Fruit fly (Drosophila melanogaster) whole organism, embryonic: ENCODE results near the gene CG13367.

Source experiments
- Aef1 ChIP-seq: fragments of 200-800 bp; sonication (Bioruptor generic); IDR thresholded peaks from 3 replicates; pipeline ENCODE4 v1.3.6; 2022; ENCODE audit warnings: missing biosample characterization, missing genetic modification characterization
- Bdp1 ChIP-seq: fragments of 200-800 bp; sonication (Bioruptor generic); optimal IDR thresholded peaks from 3 replicates; lab custom pipeline; 2016; ENCODE audit warnings: missing biosample characterization, missing genetic modification characterization
- CG10959 ChIP-seq: fragments of 200-800 bp; sonication (Bioruptor generic); IDR thresholded peaks from 2 replicates; pipeline ENCODE4 v1.3.6; 2022; ENCODE audit warnings: missing biosample characterization, missing genetic modification characterization
- CG10979 ChIP-seq: fragments of 200-800 bp; sonication (Bioruptor generic); optimal IDR thresholded peaks from 2 replicates; lab custom pipeline; 2018; ENCODE audit warnings: missing biosample characterization, mild to moderate bottlenecking, missing genetic modification characterization, moderate library complexity
- CG11504 ChIP-seq: fragments of 200-800 bp; sonication (Bioruptor generic); optimal IDR thresholded peaks from 3 replicates; lab custom pipeline; 2019; ENCODE audit warnings: missing biosample characterization, mild to moderate bottlenecking, missing genetic modification characterization, moderate library complexity
- CG14014 ChIP-seq: fragments of 200-800 bp; sonication (Bioruptor generic); IDR thresholded peaks from 2 replicates; pipeline ENCODE4 v1.3.6; 2022; ENCODE audit warnings: missing biosample characterization, missing genetic modification characterization
- CG14667 ChIP-seq: fragments of 200-800 bp; sonication (Bioruptor generic); IDR thresholded peaks from 2 replicates; pipeline ENCODE4 v1.3.6; 2022; ENCODE audit warnings: missing biosample characterization, missing genetic modification characterization
- CG15011 ChIP-seq: fragments of 200-800 bp; sonication (Bioruptor generic); optimal IDR thresholded peaks from 3 replicates; lab custom pipeline; 2018; ENCODE audit warnings: missing biosample characterization, mild to moderate bottlenecking, missing genetic modification characterization
- CG15479 ChIP-seq: fragments of 200-800 bp; sonication (Bioruptor generic); optimal IDR thresholded peaks from 3 replicates; lab custom pipeline; 2019; ENCODE audit warnings: missing biosample characterization, mild to moderate bottlenecking, missing genetic modification characterization, moderate library complexity
- CG15601 ChIP-seq: fragments of 200-800 bp; sonication (Bioruptor generic); optimal IDR thresholded peaks from 3 replicates; lab custom pipeline; 2019; ENCODE audit warnings: missing biosample characterization, mild to moderate bottlenecking, missing genetic modification characterization, moderate library complexity
- CG17328 ChIP-seq: fragments of 200-800 bp; sonication (Bioruptor generic); IDR thresholded peaks from 2 replicates; pipeline ENCODE4 v1.3.6; 2022; ENCODE audit warnings: missing biosample characterization, missing genetic modification characterization
- CG18619 ChIP-seq: fragments of 200-800 bp; sonication (Bioruptor generic); optimal IDR thresholded peaks from 3 replicates; lab custom pipeline; 2017; ENCODE audit warnings: missing biosample characterization, mild to moderate bottlenecking, missing genetic modification characterization
- CG2116 ChIP-seq: fragments of 200-800 bp; sonication (Bioruptor generic); optimal IDR thresholded peaks from 3 replicates; lab custom pipeline; 2018; ENCODE audit warnings: missing biosample characterization, mild to moderate bottlenecking, missing genetic modification characterization
- CG30020 ChIP-seq: fragments of 200-800 bp; optimal IDR thresholded peaks from 2 replicates; lab custom pipeline; 2019; ENCODE audit warnings: missing biosample characterization, mild to moderate bottlenecking, missing genetic modification characterization, moderate library complexity
- CG3838 ChIP-seq: fragments of 200-800 bp; sonication (Bioruptor generic); optimal IDR thresholded peaks from 3 replicates; lab custom pipeline; 2016; ENCODE audit warnings: missing biosample characterization, missing genetic modification characterization
- CG3995 ChIP-seq: fragments of 200-800 bp; sonication (Bioruptor generic); optimal IDR thresholded peaks from 3 replicates; lab custom pipeline; 2016; ENCODE audit warnings: missing biosample characterization, missing genetic modification characterization
- CG4282 ChIP-seq: fragments of 200-800 bp; sonication (Bioruptor generic); optimal IDR thresholded peaks from 2 replicates; lab custom pipeline; 2016; ENCODE audit warnings: missing biosample characterization, missing genetic modification characterization
- CG9797 ChIP-seq: fragments of 200-800 bp; sonication (Bioruptor generic); optimal IDR thresholded peaks from 3 replicates; lab custom pipeline; 2018; ENCODE audit warnings: missing biosample characterization, mild to moderate bottlenecking, missing genetic modification characterization
- CHES-1-like ChIP-seq: fragments of 200-800 bp; sonication (Bioruptor generic); optimal IDR thresholded peaks from 2 replicates; lab custom pipeline; 2016; ENCODE audit warnings: missing biosample characterization, missing genetic modification characterization
- CTCF ChIP-seq: fragments of 200-800 bp; sonication (Bioruptor generic); optimal IDR thresholded peaks from 2 replicates; lab custom pipeline; 2017; ENCODE audit warnings: missing biosample characterization, mild to moderate bottlenecking, missing genetic modification characterization, moderate library complexity
- CkIIα-i1 ChIP-seq: fragments of 200-800 bp; sonication (Bioruptor generic); IDR thresholded peaks from 2 replicates; pipeline ENCODE4 v1.3.6; 2022; ENCODE audit warnings: missing biosample characterization, missing genetic modification characterization
- Drgx ChIP-seq: fragments of 200-800 bp; sonication (Bioruptor generic); IDR thresholded peaks from 2 replicates; pipeline ENCODE4 v1.3.6; 2022; ENCODE audit warnings: missing biosample characterization, missing genetic modification characterization
- E2f2 ChIP-seq: fragments of 200-800 bp; sonication (Bioruptor generic); IDR thresholded peaks from 2 replicates; pipeline ENCODE4 v1.3.6; 2022; ENCODE audit warnings: missing biosample characterization, missing genetic modification characterization
- ERR ChIP-seq: fragments of 200-800 bp; sonication (Bioruptor generic); optimal IDR thresholded peaks from 2 replicates; lab custom pipeline; 2016; ENCODE audit warnings: missing biosample characterization, missing genetic modification characterization
- Elba2 ChIP-seq: fragments of 200-800 bp; sonication (Bioruptor generic); optimal IDR thresholded peaks from 3 replicates; lab custom pipeline; 2016; ENCODE audit warnings: missing biosample characterization, missing genetic modification characterization
- H15 ChIP-seq: fragments of 200-800 bp; sonication (Bioruptor generic); IDR thresholded peaks from 3 replicates; pipeline ENCODE4 v1.3.6; 2022; ENCODE audit warnings: missing biosample characterization, missing genetic modification characterization
- Hmr ChIP-seq: fragments of 200-800 bp; sonication (Bioruptor generic); optimal IDR thresholded peaks from 3 replicates; lab custom pipeline; 2017; ENCODE audit warnings: mild to moderate bottlenecking, missing biosample characterization, missing genetic modification reagents, missing genetic modification characterization
- Jarid2 ChIP-seq: fragments of 200-800 bp; sonication (Bioruptor generic); optimal IDR thresholded peaks from 3 replicates; lab custom pipeline; 2017; ENCODE audit warnings: mild to moderate bottlenecking, missing biosample characterization, missing genetic modification reagents, missing genetic modification characterization
- MTF-1 ChIP-seq: fragments of 200-800 bp; sonication (Bioruptor generic); optimal IDR thresholded peaks from 2 replicates; lab custom pipeline; 2018; ENCODE audit warnings: missing biosample characterization, mild to moderate bottlenecking, missing genetic modification characterization, borderline replicate concordance
- Nf-YC ChIP-seq: fragments of 200-800 bp; optimal IDR thresholded peaks from 3 replicates; lab custom pipeline; 2019; ENCODE audit warnings: missing biosample characterization, mild to moderate bottlenecking, missing genetic modification characterization, moderate library complexity
- PHDP ChIP-seq: fragments of 200-800 bp; sonication (Bioruptor generic); optimal IDR thresholded peaks from 3 replicates; lab custom pipeline; 2018; ENCODE audit warnings: missing biosample characterization, mild to moderate bottlenecking, missing genetic modification characterization, moderate library complexity
- Poxn ChIP-seq: fragments of 200-800 bp; sonication (Bioruptor generic); IDR thresholded peaks from 2 replicates; pipeline ENCODE4 v1.3.6; 2022; ENCODE audit warnings: missing biosample characterization, missing genetic modification characterization
- Rfx ChIP-seq: fragments of 200-800 bp; sonication (Bioruptor generic); IDR thresholded peaks from 2 replicates; pipeline ENCODE4 v1.3.6; 2022; ENCODE audit warnings: missing biosample characterization, missing genetic modification characterization
- Side ChIP-seq: fragments of 200-800 bp; sonication (Bioruptor generic); optimal IDR thresholded peaks from 2 replicates; lab custom pipeline; 2016; ENCODE audit warnings: missing biosample characterization, missing genetic modification characterization
- Xbp1 ChIP-seq: fragments of 200-800 bp; sonication (Bioruptor generic); optimal IDR thresholded peaks from 3 replicates; lab custom pipeline; 2016; ENCODE audit warnings: missing biosample characterization, mild to moderate bottlenecking, missing genetic modification characterization
- amos ChIP-seq: fragments of 200-800 bp; sonication (Bioruptor generic); IDR thresholded peaks from 2 replicates; pipeline ENCODE4 v1.3.6; 2022; ENCODE audit warnings: missing biosample characterization, missing genetic modification characterization; ENCODE audit not compliant: partially characterized antibody
- chn ChIP-seq: fragments of 200-800 bp; sonication (Bioruptor generic); optimal IDR thresholded peaks from 2 replicates; lab custom pipeline; 2016; ENCODE audit warnings: missing biosample characterization, missing genetic modification characterization
- dati ChIP-seq: fragments of 200-800 bp; sonication (Bioruptor generic); IDR thresholded peaks from 2 replicates; pipeline ENCODE4 v1.3.6; 2022; ENCODE audit warnings: missing biosample characterization, missing genetic modification characterization
- exex ChIP-seq: fragments of 200-800 bp; sonication (Bioruptor generic); optimal IDR thresholded peaks from 4 replicates; lab custom pipeline; 2018; ENCODE audit warnings: missing biosample characterization, mild to moderate bottlenecking, missing genetic modification characterization, moderate library complexity
- grau ChIP-seq: fragments of 200-800 bp; optimal IDR thresholded peaks from 3 replicates; lab custom pipeline; 2019; ENCODE audit warnings: missing biosample characterization, mild to moderate bottlenecking, missing genetic modification characterization, moderate library complexity
- hb ChIP-seq: fragments of 200-800 bp; sonication (Bioruptor generic); IDR thresholded peaks from 3 replicates; pipeline ENCODE4 v1.3.6; 2022; ENCODE audit warnings: missing biosample characterization, missing genetic modification characterization; ENCODE audit not compliant: partially characterized antibody
- nerfin-2 ChIP-seq: fragments of 200-800 bp; sonication (Bioruptor generic); IDR thresholded peaks from 2 replicates; pipeline ENCODE4 v1.3.6; 2022; ENCODE audit warnings: missing biosample characterization, missing genetic modification characterization; ENCODE audit not compliant: partially characterized antibody
- otp ChIP-seq: fragments of 200-800 bp; sonication (Bioruptor generic); IDR thresholded peaks from 3 replicates; pipeline ENCODE4, ENCODE4 v1.3.6; 2022; ENCODE audit warnings: missing biosample characterization, missing genetic modification characterization
- sens-2 ChIP-seq: fragments of 200-800 bp; sonication (Bioruptor generic); IDR thresholded peaks from 2 replicates; pipeline ENCODE4 v1.3.6; 2022; ENCODE audit warnings: missing biosample characterization, missing genetic modification characterization
- slou ChIP-seq: fragments of 200-800 bp; sonication (Bioruptor generic); optimal IDR thresholded peaks from 3 replicates; lab custom pipeline; 2016; ENCODE audit warnings: missing biosample characterization, missing genetic modification characterization
- tna ChIP-seq: fragments of 200-800 bp; sonication (Bioruptor generic); IDR thresholded peaks from 2 replicates; pipeline ENCODE4 v1.3.6; 2022; ENCODE audit warnings: missing biosample characterization, missing genetic modification characterization; ENCODE audit not compliant: partially characterized antibody
- toy ChIP-seq: fragments of 200-800 bp; sonication (Bioruptor generic); IDR thresholded peaks from 2 replicates; pipeline ENCODE4 v1.3.6; 2022; ENCODE audit warnings: missing biosample characterization, missing genetic modification characterization
- ttk ChIP-seq: fragments of 200-800 bp; sonication (Bioruptor generic); IDR thresholded peaks from 2 replicates; pipeline ENCODE4 v2.1.2; 2022; ENCODE audit warnings: missing biosample characterization, missing genetic modification characterization
- unc-4 ChIP-seq: fragments of 200-800 bp; sonication (Bioruptor generic); IDR thresholded peaks from 2 replicates; pipeline ENCODE4 v1.3.6; 2022; ENCODE audit warnings: missing biosample characterization, missing genetic modification characterization; ENCODE audit not compliant: partially characterized antibody
- vnd ChIP-seq: fragments of 200-800 bp; sonication (Bioruptor generic); IDR thresholded peaks from 3 replicates; pipeline ENCODE4 v1.3.6; 2022; ENCODE audit warnings: missing biosample characterization, missing genetic modification characterization; ENCODE audit not compliant: partially characterized antibody
- z ChIP-seq: fragments of 200-800 bp; sonication (Bioruptor generic); IDR thresholded peaks from 3 replicates; pipeline ENCODE4 v1.3.6; 2022; ENCODE audit warnings: missing biosample characterization, missing genetic modification characterization
- zen2 ChIP-seq: fragments of 200-800 bp; sonication (Bioruptor generic); IDR thresholded peaks from 3 replicates; pipeline ENCODE4 v1.3.6; 2022; ENCODE audit warnings: missing biosample characterization, missing genetic modification characterization; ENCODE audit not compliant: partially characterized antibody

The CG13367 gene

DNA sequence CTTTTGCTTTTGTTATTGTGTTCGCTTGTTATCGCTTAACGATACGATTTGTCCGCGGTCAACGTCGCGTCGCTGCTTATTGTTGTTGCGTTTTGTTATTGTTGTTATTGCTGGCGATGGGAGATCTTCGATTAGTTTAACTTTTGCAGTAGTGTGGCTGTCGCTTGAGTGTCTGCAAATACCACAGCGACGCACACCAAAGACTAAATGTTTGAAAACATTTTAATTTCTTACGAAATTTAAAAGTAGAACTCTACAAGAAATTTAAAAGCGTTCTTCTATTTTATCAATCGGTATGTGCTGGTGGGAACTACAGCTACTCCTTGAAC, 24.5 kb upstream of the CG13367 start, which contains the start of gene spdi (continued):
- TF ChIP-seq CG10979 (tag; lab: Kevin White, UChicago) = no peak
- TF ChIP-seq Aef1 (GFP tag; lab: Robert Waterston, UW) = peak; percentile 65
- no peak for TF ChIP-seq ERR
- peak; percentile 48; the same call in 1 of the 2 replicates for TF ChIP-seq amos
- TF ChIP-seq Jarid2 (GFP tag; lab: Kevin White, UChicago) = no peak
- TF ChIP-seq z (GFP tag; lab: Robert Waterston, UW) = no peak
- TF ChIP-seq vnd (GFP tag; lab: Robert Waterston, UW) = no peak
- peak; percentile 79 for TF ChIP-seq CG9797 (GFP tag; lab: Kevin White, UChicago)
- TF ChIP-seq exex (tag; lab: Kevin White, UChicago) = peak; percentile 20
- TF ChIP-seq Nf-YC (tag; lab: Kevin White, UChicago) = peak; percentile 66
- no peak for TF ChIP-seq PHDP
- TF ChIP-seq toy (GFP tag; lab: Robert Waterston, UW) = no peak
- no peak for TF ChIP-seq slou
- no peak for TF ChIP-seq Drgx (GFP tag; lab: Robert Waterston, UW)
- no peak for TF ChIP-seq Bdp1 (GFP tag; lab: Kevin White, UChicago)
- TF ChIP-seq CG4282 (GFP tag; lab: Kevin White, UChicago) = no peak
- TF ChIP-seq CG15601 (tag; lab: Kevin White, UChicago) = no peak
- no peak for TF ChIP-seq CG10959 (GFP tag; lab: Robert Waterston, UW)
- TF ChIP-seq hb (GFP tag; lab: Robert Waterston, UW) = no peak
- TF ChIP-seq dati (GFP tag; lab: Robert Waterston, UW) = no peak
- TF ChIP-seq CG14667 (GFP tag; lab: Robert Waterston, UW) = no peak
- no peak for TF ChIP-seq Hmr (GFP tag; lab: Kevin White, UChicago)
- no peak for TF ChIP-seq CG3838 (GFP tag; lab: Kevin White, UChicago)
- TF ChIP-seq CG15011 (GFP tag; lab: Kevin White, UChicago) = no peak
- no peak for TF ChIP-seq Xbp1
- no peak for TF ChIP-seq CHES-1-like (GFP tag; lab: Kevin White, UChicago)
- TF ChIP-seq CG15479 (GFP tag; lab: Kevin White, UChicago) = no peak
- TF ChIP-seq H15 (GFP tag; lab: Robert Waterston, UW) = no peak
- no peak for TF ChIP-seq MTF-1 (GFP tag; lab: Kevin White, UChicago)
- TF ChIP-seq sens-2 = no peak
- peak; percentile 4 for TF ChIP-seq grau (tag; lab: Kevin White, UChicago)
- TF ChIP-seq chn (GFP tag; lab: Kevin White, UChicago) = no peak
- no peak for TF ChIP-seq Side
- no peak for TF ChIP-seq ttk (GFP tag; lab: Robert Waterston, UW)
- no peak for TF ChIP-seq CG18619 (GFP tag; lab: Kevin White, UChicago)
- 0 out of 2 replicates have a peak, but pooled peaks have one; percentile 41 for TF ChIP-seq nerfin-2
- TF ChIP-seq unc-4 = 0 out of 2 replicates have a peak, but pooled peaks have one; percentile 36
- no peak for TF ChIP-seq Poxn (GFP tag; lab: Robert Waterston, UW)
- peak; percentile 5 for TF ChIP-seq CG11504 (tag; lab: Kevin White, UChicago)
- TF ChIP-seq Elba2 (GFP tag; lab: Kevin White, UChicago) = no peak
- TF ChIP-seq Rfx (GFP tag; lab: Robert Waterston, UW) = no peak
- no peak for TF ChIP-seq CG14014 (GFP tag; lab: Robert Waterston, UW)
- TF ChIP-seq CG17328 (GFP tag; lab: Robert Waterston, UW) = no peak
- TF ChIP-seq CkIIα-i1 (GFP tag; lab: Robert Waterston, UW) = no peak
- TF ChIP-seq CG2116 (GFP tag; lab: Kevin White, UChicago) = peak; percentile 36
- peak; percentile 66 for TF ChIP-seq E2f2
- no peak for TF ChIP-seq CG3995 (GFP tag; lab: Kevin White, UChicago)
- 0 out of 3 replicates have a peak, but pooled peaks have one; percentile 35 for TF ChIP-seq zen2 (GFP tag; lab: Robert Waterston, UW)
- no peak for TF ChIP-seq tna
- peak; percentile 12 for TF ChIP-seq CG30020
- TF ChIP-seq otp (GFP tag; lab: Robert Waterston, UW) = no peak
- peak; percentile 8 for TF ChIP-seq CTCF
